Worm (Caenorhabditis elegans): ENCODE data around the gene F08D12.4.

F08D12.4 gene

ce11 chrII:2796431-2796830 lies 18.5 kb downstream of the F08D12.4 start:
- TF ChIP-seq ztf-11 (tag; optimal IDR thresholded peaks at IDR 0.05), result no peak

- TF ChIP-seq elt-1 (tag; optimal IDR thresholded peaks at IDR 0.05; ENCODE audit: borderline replicate concordance, insufficient read depth) (peak; percentile 3), ces-1 (GFP tag; optimal IDR thresholded peaks at IDR 0.05) (no peak)
These were observed 20.0 kb downstream of the F08D12.4 start for ce11 chrII:2797951-2798350.

ce11 chrII:2800550-2801233 lies 22.7 kb downstream of the F08D12.4 start, which contains the start of gene nhr-119:
Gene nhr-119 (minus strand): TSS chrII:2800600.
- TF ChIP-seq elt-3 (tag; optimal IDR thresholded peaks at IDR 0.05) (peak; percentile 94), unc-62 (GFP tag; optimal IDR thresholded peaks at IDR 0.05) (peak; percentile 79), nhr-2 (tag; optimal IDR thresholded peaks at IDR 0.05) (no peak), nhr-237 (tag; optimal IDR thresholded peaks at IDR 0.05) (peak; percentile 33), elt-1 (tag; optimal IDR thresholded peaks at IDR 0.05; ENCODE audit: borderline replicate concordance, insufficient read depth) (peak; percentile 95), ces-1 (GFP tag; optimal IDR thresholded peaks at IDR 0.05) (no peak), nhr-76 (tag; optimal IDR thresholded peaks at IDR 0.05) (no peak), unc-120 (tag; optimal IDR thresholded peaks at IDR 0.05; ENCODE audit: poor library complexity, severe bottlenecking) (peak; percentile 6)

- no peak for TF ChIP-seq nhr-2 (tag; optimal IDR thresholded peaks at IDR 0.05)
- TF ChIP-seq snpc-4 (tag; optimal IDR thresholded peaks at IDR 0.05), result no peak
- TF ChIP-seq tbx-8 (GFP tag; optimal IDR thresholded peaks at IDR 0.05), result no peak
- TF ChIP-seq ztf-11 (tag; optimal IDR thresholded peaks at IDR 0.05), result no peak
- no peak for TF ChIP-seq zip-8 (tag; optimal IDR thresholded peaks at IDR 0.05)
- TF ChIP-seq drap-1 (GFP tag; optimal IDR thresholded peaks at IDR 0.05), result no peak
- peak; percentile 2 for TF ChIP-seq lin-13 (tag; optimal IDR thresholded peaks at IDR 0.05)
- no peak for TF ChIP-seq hlh-1 (tag; optimal IDR thresholded peaks at IDR 0.05)
These were observed 23.8 kb downstream of the F08D12.4 start for ce11 chrII:2801764-2802163.

- TF ChIP-seq flh-1 (GFP tag; optimal IDR thresholded peaks at IDR 0.05) (no peak), unc-39 (tag; optimal IDR thresholded peaks at IDR 0.05) (no peak), cnd-1 (tag; optimal IDR thresholded peaks at IDR 0.05) (no peak), drap-1 (GFP tag; optimal IDR thresholded peaks at IDR 0.05) (no peak), ham-2 (GFP tag; optimal IDR thresholded peaks at IDR 0.05) (no peak), nhr-76 (tag; optimal IDR thresholded peaks at IDR 0.05) (no peak), nhr-2 (tag; optimal IDR thresholded peaks at IDR 0.05) (no peak), ceh-39 (tag; optimal IDR thresholded peaks at IDR 0.05) (no peak), blmp-1 (tag; optimal IDR thresholded peaks at IDR 0.05) (no peak), elt-1 (tag; optimal IDR thresholded peaks at IDR 0.05; ENCODE audit: borderline replicate concordance, insufficient read depth) (no peak), bed-3 (GFP tag; optimal IDR thresholded peaks at IDR 0.05) (no peak), ceh-43 (GFP tag; optimal IDR thresholded peaks at IDR 0.05) (no peak), elt-3 (tag; optimal IDR thresholded peaks at IDR 0.05) (no peak), snpc-4 (tag; optimal IDR thresholded peaks at IDR 0.05) (no peak), lsy-2 (tag; optimal IDR thresholded peaks at IDR 0.05) (no peak), sem-2 (GFP tag; optimal IDR thresholded peaks at IDR 0.05) (no peak)
These were observed 25.0 kb downstream of the F08D12.4 start for ce11 chrII:2802804-2803586.

- peak; percentile 12 for TF ChIP-seq ces-1 (GFP tag; optimal IDR thresholded peaks at IDR 0.05)
- peak; percentile 50 for TF ChIP-seq unc-120 (tag; optimal IDR thresholded peaks at IDR 0.05; ENCODE audit: poor library complexity, severe bottlenecking)
- TF ChIP-seq flh-1 (GFP tag; optimal IDR thresholded peaks at IDR 0.05), result no peak
- no peak for TF ChIP-seq elt-3 (tag; optimal IDR thresholded peaks at IDR 0.05)
- TF ChIP-seq unc-39 (tag; optimal IDR thresholded peaks at IDR 0.05), result no peak
- TF ChIP-seq nhr-237 (tag; optimal IDR thresholded peaks at IDR 0.05), result no peak
- no peak for TF ChIP-seq hlh-1 (tag; optimal IDR thresholded peaks at IDR 0.05)
These were observed 26.3 kb downstream of the F08D12.4 start for ce11 chrII:2804245-2804644.

ce11 chrII:2804949-2805348 lies 27.0 kb downstream of the F08D12.4 start:
- TF ChIP-seq lin-13 (tag; optimal IDR thresholded peaks at IDR 0.05), result no peak
- no peak for TF ChIP-seq zip-8 (tag; optimal IDR thresholded peaks at IDR 0.05)
- no peak for TF ChIP-seq unc-39 (tag; optimal IDR thresholded peaks at IDR 0.05)
- TF ChIP-seq ces-1 (GFP tag; optimal IDR thresholded peaks at IDR 0.05), result no peak
- no peak for TF ChIP-seq mls-2 (tag; optimal IDR thresholded peaks at IDR 0.05)
- no peak for TF ChIP-seq ztf-11 (tag; optimal IDR thresholded peaks at IDR 0.05)
- TF ChIP-seq unc-120 (tag; optimal IDR thresholded peaks at IDR 0.05; ENCODE audit: poor library complexity, severe bottlenecking), result no peak

All from whole organism, mixed stage, embryonic.